Worm (Caenorhabditis elegans) whole organism, L1 larva: ENCODE results near the gene F36G9.3.

Source experiments
- C04F5.9 ChIP-seq: sonication (generic microtip); optimal IDR thresholded peaks from 2 replicates; lab custom pipeline; 2016; ENCODE audit warnings: missing genetic modification characterization, missing compliant biosample characterization
- F16B12.6 ChIP-seq: fragments of 150-350 bp; optimal IDR thresholded peaks from 2 replicates; lab custom pipeline; 2014; ENCODE audit warnings: missing biosample characterization, missing genetic modification characterization
- Y116A8C.19 ChIP-seq: sonication (generic microtip); optimal IDR thresholded peaks from 2 replicates; lab custom pipeline; 2016; ENCODE audit warnings: missing compliant biosample characterization, missing genetic modification characterization, borderline replicate concordance
- aha-1 ChIP-seq: fragments of 150-350 bp; optimal IDR thresholded peaks from 2 replicates; lab custom pipeline; 2014; ENCODE audit warnings: missing biosample characterization, missing genetic modification characterization
- alr-1 ChIP-seq: fragments of 200-800 bp; sonication (Bioruptor generic); optimal IDR thresholded peaks from 2 replicates; lab custom pipeline; 2018; ENCODE audit warnings: borderline replicate concordance, mild to moderate bottlenecking, missing genetic modification characterization, missing compliant biosample characterization
- aly-2 ChIP-seq: fragments of 150-350 bp; optimal IDR thresholded peaks from 2 replicates; lab custom pipeline; 2014; ENCODE audit warnings: missing biosample characterization, missing genetic modification characterization
- ama-1 ChIP-seq: fragments of 150-350 bp; optimal IDR thresholded peaks from 2 replicates; lab custom pipeline; 2014
- ceh-63 ChIP-seq: fragments of 200-800 bp; sonication (Bioruptor generic); optimal IDR thresholded peaks from 2 replicates; lab custom pipeline; 2018; ENCODE audit warnings: mild to moderate bottlenecking, missing genetic modification characterization, missing compliant biosample characterization
- ceh-8 ChIP-seq: fragments of 200-800 bp; sonication (Bioruptor generic); optimal IDR thresholded peaks from 2 replicates; lab custom pipeline; 2018; ENCODE audit warnings: mild to moderate bottlenecking, missing genetic modification characterization, moderate library complexity, missing compliant biosample characterization
- dpl-1 ChIP-seq, 3 experiments: fragments of 150-350 bp in 2 of 3; sonication (generic microtip) in 1 of 3; optimal IDR thresholded peaks; 2 replicates each; lab custom pipeline; 2014 to 2017; ENCODE audit warnings: missing biosample characterization in 3 of 3, missing genetic modification characterization in 3 of 3, missing genetic modification reagents in 3 of 3
- dsc-1 ChIP-seq: sonication (generic microtip); optimal IDR thresholded peaks from 2 replicates; lab custom pipeline; 2016; ENCODE audit warnings: mild to moderate bottlenecking, missing genetic modification characterization, missing compliant biosample characterization
- efl-1 ChIP-seq, 4 experiments: fragments of 150-350 bp; optimal IDR thresholded peaks in 3 of 4; peaks in 1 of 4; 1 replicate in 1 of 4; 2 replicates in 3 of 4; lab custom pipeline; 2014; ENCODE audit warnings: missing biosample characterization in 2 of 4, missing genetic modification characterization in 2 of 4, missing genetic modification reagents in 2 of 4
- egl-27 ChIP-seq, 2 experiments: fragments of 150-350 bp in 1 of 2; sonication (generic microtip); optimal IDR thresholded peaks; 3 replicates each; lab custom pipeline; 2017 to 2018; ENCODE audit warnings: missing biosample characterization in 2 of 2, missing genetic modification characterization in 2 of 2, missing genetic modification reagents in 2 of 2
- fkh-10 ChIP-seq: sonication (generic microtip); optimal IDR thresholded peaks from 2 replicates; lab custom pipeline; 2017; ENCODE audit warnings: missing biosample characterization, missing genetic modification reagents, missing genetic modification characterization
- fkh-8 ChIP-seq: sonication (generic microtip); optimal IDR thresholded peaks from 2 replicates; lab custom pipeline; 2016; ENCODE audit warnings: mild to moderate bottlenecking, missing genetic modification characterization, missing compliant biosample characterization
- fos-1 ChIP-seq: fragments of 150-350 bp; optimal IDR thresholded peaks from 2 replicates; lab custom pipeline; 2014; ENCODE audit warnings: missing biosample characterization, missing genetic modification characterization
- irx-1 ChIP-seq: sonication (generic microtip); optimal IDR thresholded peaks from 2 replicates; lab custom pipeline; 2016; ENCODE audit warnings: missing genetic modification characterization, missing compliant biosample characterization
- jun-1 ChIP-seq: fragments of 150-350 bp; optimal IDR thresholded peaks from 2 replicates; lab custom pipeline; 2014; ENCODE audit warnings: missing biosample characterization, missing genetic modification reagents, missing genetic modification characterization
- lin-15B ChIP-seq: fragments of 150-350 bp; sonication (generic microtip); optimal IDR thresholded peaks from 3 replicates; lab custom pipeline; 2014; ENCODE audit warnings: missing biosample characterization, missing genetic modification characterization
- lin-39 ChIP-seq: fragments of 150-350 bp; optimal IDR thresholded peaks from 2 replicates; lab custom pipeline; 2014; ENCODE audit warnings: missing biosample characterization, missing genetic modification reagents, missing genetic modification characterization
- lsy-2 ChIP-seq, 2 experiments: fragments of 150-350 bp; optimal IDR thresholded peaks; 2 replicates each; lab custom pipeline; 2014; ENCODE audit warnings: missing biosample characterization in 2 of 2, missing genetic modification characterization in 2 of 2
- mef-2 ChIP-seq: fragments of 150-350 bp; optimal IDR thresholded peaks from 2 replicates; lab custom pipeline; 2014; ENCODE audit warnings: missing biosample characterization, missing genetic modification characterization
- nhr-11 ChIP-seq: fragments of 150-350 bp; optimal IDR thresholded peaks from 2 replicates; lab custom pipeline; 2014; ENCODE audit warnings: missing biosample characterization, missing genetic modification characterization
- nhr-19 ChIP-seq: fragments of 200-800 bp; sonication (Bioruptor generic); conservative IDR thresholded peaks from 2 replicates; pipeline ENCODE4 v1.3.6; 2022; ENCODE audit warnings: missing genetic modification characterization, missing compliant biosample characterization
- nhr-20 ChIP-seq: sonication (generic microtip); optimal IDR thresholded peaks from 2 replicates; lab custom pipeline; 2016; ENCODE audit warnings: mild to moderate bottlenecking, missing genetic modification characterization, missing compliant biosample characterization
- nhr-28 ChIP-seq: fragments of 150-350 bp; optimal IDR thresholded peaks from 2 replicates; lab custom pipeline; 2014; ENCODE audit warnings: missing biosample characterization, missing genetic modification characterization
- nhr-47 ChIP-seq: sonication (generic microtip); optimal IDR thresholded peaks from 2 replicates; lab custom pipeline; 2016; ENCODE audit warnings: mild to moderate bottlenecking, missing genetic modification characterization, moderate library complexity, missing compliant biosample characterization
- nhr-76 ChIP-seq: sonication (generic microtip); optimal IDR thresholded peaks from 2 replicates; lab custom pipeline; 2017; ENCODE audit warnings: missing biosample characterization, missing genetic modification characterization
- nhr-77 ChIP-seq: fragments of 150-350 bp; optimal IDR thresholded peaks from 2 replicates; lab custom pipeline; 2014; ENCODE audit warnings: missing biosample characterization, missing genetic modification characterization
- nhr-84 ChIP-seq: sonication (generic microtip); optimal IDR thresholded peaks from 2 replicates; lab custom pipeline; 2017; ENCODE audit warnings: missing biosample characterization, missing genetic modification characterization
- pag-3 ChIP-seq: sonication (generic microtip); optimal IDR thresholded peaks from 2 replicates; lab custom pipeline; 2017; ENCODE audit warnings: missing genetic modification characterization, mild to moderate bottlenecking, missing compliant biosample characterization, antibody characterized with exemption, borderline replicate concordance; ENCODE audit not compliant: insufficient read depth
- pqm-1 ChIP-seq: sonication (generic microtip); optimal IDR thresholded peaks from 3 replicates; lab custom pipeline; 2017; ENCODE audit warnings: missing biosample characterization, missing genetic modification characterization
- snu-23 ChIP-seq: sonication (generic microtip); optimal IDR thresholded peaks from 2 replicates; lab custom pipeline; 2016; ENCODE audit warnings: missing genetic modification characterization, missing compliant biosample characterization
- sox-4 ChIP-seq: sonication (generic microtip); optimal IDR thresholded peaks from 2 replicates; lab custom pipeline; 2016; ENCODE audit warnings: missing genetic modification characterization, missing compliant biosample characterization
- sup-37 ChIP-seq: fragments of 200-800 bp; sonication (Bioruptor generic); optimal IDR thresholded peaks from 2 replicates; lab custom pipeline; 2018; ENCODE audit warnings: mild to moderate bottlenecking, missing genetic modification characterization, missing compliant biosample characterization
- tlp-1 ChIP-seq: fragments of 150-350 bp; optimal IDR thresholded peaks from 2 replicates; lab custom pipeline; 2014; ENCODE audit warnings: missing biosample characterization, missing genetic modification characterization
- unc-130 ChIP-seq: fragments of 150-350 bp; optimal IDR thresholded peaks from 2 replicates; lab custom pipeline; 2017; ENCODE audit warnings: missing biosample characterization, missing genetic modification characterization, inconsistent platforms
- unc-62 ChIP-seq: fragments of 150-350 bp; optimal IDR thresholded peaks from 2 replicates; lab custom pipeline; 2014; ENCODE audit warnings: missing biosample characterization, missing genetic modification reagents, missing genetic modification characterization
- vab-15 ChIP-seq: sonication (generic microtip); optimal IDR thresholded peaks from 2 replicates; lab custom pipeline; 2017; ENCODE audit warnings: missing genotype, mild to moderate bottlenecking, missing genetic modification characterization, missing compliant biosample characterization
- ztf-11 ChIP-seq, 2 experiments: sonication (generic microtip); optimal IDR thresholded peaks; 2 replicates each; lab custom pipeline; 2016 to 2017; ENCODE audit warnings: missing genetic modification characterization in 2 of 2, missing biosample characterization in 1 of 2, missing compliant biosample characterization in 1 of 2
- ztf-4 ChIP-seq: fragments of 150-350 bp; optimal IDR thresholded peaks from 2 replicates; lab custom pipeline; 2014; ENCODE audit warnings: missing biosample characterization, missing genetic modification characterization

F36G9.3 gene

ce11 chrV:16000433-16000832 lies 43.2 kb downstream of the F36G9.3 start, which contains the start of gene nhr-50 (continued):
- TF ChIP-seq pag-3 (tag; lab: Kevin White, UChicago) (no peak), ztf-11 (tag; optimal IDR thresholded peaks at IDR 0.05; lab: Kevin White, UChicago) (no peak), jun-1 (tag; lab: Kevin White, UChicago) (peak; percentile 93), nhr-11 (tag; lab: Kevin White, UChicago) (no peak), dsc-1 (tag; lab: Kevin White, UChicago) (no peak), ztf-4 (tag; lab: Kevin White, UChicago) (no peak), unc-62 (no peak), tlp-1 (tag; lab: Kevin White, UChicago) (no peak), sup-37 (no peak), nhr-76 (tag; lab: Kevin White, UChicago) (no peak), Y116A8C.19 (tag; lab: Kevin White, UChicago) (no peak), mef-2 (tag; lab: Kevin White, UChicago) (no peak), ceh-63 (GFP tag; lab: Kevin White, UChicago) (no peak), irx-1 (tag; lab: Kevin White, UChicago) (no peak), aha-1 (tag; lab: Kevin White, UChicago) (no peak), ceh-8 (GFP tag; lab: Kevin White, UChicago) (peak; percentile 38), lin-15B (tag; lab: Kevin White, UChicago) (no peak), F16B12.6 (no peak), aly-2 (tag; lab: Kevin White, UChicago) (no peak), nhr-28 (tag; lab: Kevin White, UChicago) (no peak), nhr-84 (tag; lab: Kevin White, UChicago) (no peak), pqm-1 (no peak), snu-23 (peak; percentile 46), dpl-1 (GFP tag; optimal IDR thresholded peaks at IDR 0.05; lab: Kevin White, UChicago) (peak in 1 of 3 experiments; percentile 30), C04F5.9 (tag; lab: Kevin White, UChicago) (no peak), nhr-77 (peak; percentile 51), lsy-2 (tag; optimal IDR thresholded peaks at IDR 0.05; lab: Kevin White, UChicago) (peak; percentile 2 to 43), fkh-10 (no peak), nhr-19 (no peak; the same call in 1 of the 2 replicates), unc-130 (no peak), alr-1 (tag; lab: Kevin White, UChicago) (no peak), nhr-20 (tag; lab: Kevin White, UChicago) (peak; percentile 70), nhr-47 (tag; lab: Kevin White, UChicago) (peak; percentile 61), ama-1 (lab: Kevin White, UChicago) (no peak), fos-1 (tag; lab: Kevin White, UChicago) (peak; percentile 91), vab-15 (tag; lab: Kevin White, UChicago) (no peak)

ce11 chrV:16002288-16002687 lies 45.1 kb downstream of the F36G9.3 start, which contains the start of gene nhr-63:
Gene nhr-63, plus strand, starts transcription at chrV:16002588.
- TF ChIP-seq lin-39 (tag; lab: Kevin White, UChicago) = no peak
- no peak for TF ChIP-seq sox-4 (tag; lab: Kevin White, UChicago)
- no peak for TF ChIP-seq efl-1 (optimal IDR thresholded peaks at IDR 0.05; lab: Kevin White, UChicago)
- peak in 1 of 2 experiments; percentile 3 for TF ChIP-seq efl-1 (GFP tag; optimal IDR thresholded peaks at IDR 0.05 in 1 of 2; lab: Kevin White, UChicago)
- no peak for TF ChIP-seq egl-27 (tag; optimal IDR thresholded peaks at IDR 0.05; lab: Kevin White, UChicago)

- TF ChIP-seq fkh-8 (peak; percentile 38), fkh-10 (no peak), snu-23 (no peak), efl-1 (optimal IDR thresholded peaks at IDR 0.05; lab: Kevin White, UChicago) (no peak), efl-1 (GFP tag; optimal IDR thresholded peaks at IDR 0.05 in 1 of 2; lab: Kevin White, UChicago) (peak in 1 of 2 experiments; percentile 45)
- TF ChIP-seq, all 84 proteins: peak for 2
Observed at ce11 chrV:16007505-16007904, 50.3 kb downstream of the F36G9.3 start, which contains the start of gene str-231. Gene str-231, minus strand, starts transcription at chrV:16007605.
